Worm (Caenorhabditis elegans) whole organism, L4/young adult: ENCODE results near the gene C42C1.12.

Experiments
- W03F9.2 ChIP-seq: fragments of 150-350 bp; optimal IDR thresholded peaks from 2 replicates; lab custom pipeline; 2014; ENCODE audit warnings: missing biosample characterization, missing genetic modification characterization
- him-1 ChIP-seq: sonication (generic microtip); optimal IDR thresholded peaks from 2 replicates; lab custom pipeline; 2016; ENCODE audit warnings: missing genotype, missing genetic modification reagents, missing genetic modification characterization, missing compliant biosample characterization

ce11 chrIV:12287628-12288027 lies 5.6 kb upstream of the C42C1.12 start, which contains the start of gene erl-1:
- TF ChIP-seq him-1 (tag; lab: Kevin White, UChicago) (no peak), W03F9.2 (tag; lab: Kevin White, UChicago) (no peak)
